Worm (Caenorhabditis elegans) whole organism, mixed stage, embryonic: ENCODE results near the gene T24C4.3.

Experiments used
- elt-1 ChIP-seq: sonication (generic microtip); optimal IDR thresholded peaks from 2 replicates; lab custom pipeline; 2017; ENCODE audit warnings: missing genetic modification characterization, mild to moderate bottlenecking, missing compliant biosample characterization, antibody characterized with exemption, moderate library complexity, borderline replicate concordance; ENCODE audit not compliant: insufficient read depth
- flh-1 ChIP-seq: fragments of 200-800 bp; sonication (Bioruptor generic); optimal IDR thresholded peaks from 2 replicates; lab custom pipeline; 2018; ENCODE audit warnings: mild to moderate bottlenecking, missing genetic modification characterization, moderate library complexity, missing compliant biosample characterization
- lin-32 ChIP-seq: fragments of 200-800 bp; sonication (Bioruptor generic); optimal IDR thresholded peaks from 2 replicates; lab custom pipeline; 2018; ENCODE audit warnings: mild to moderate bottlenecking, missing genetic modification characterization, missing compliant biosample characterization
- lsy-2 ChIP-seq: fragments of 150-350 bp; optimal IDR thresholded peaks from 2 replicates; lab custom pipeline; 2014; ENCODE audit warnings: missing biosample characterization, missing genetic modification characterization
- nhr-12 ChIP-seq: fragments of 150-350 bp; optimal IDR thresholded peaks from 2 replicates; lab custom pipeline; 2014; ENCODE audit warnings: missing biosample characterization, missing genetic modification characterization
- nhr-237 ChIP-seq: fragments of 150-350 bp; optimal IDR thresholded peaks from 2 replicates; lab custom pipeline; 2014; ENCODE audit warnings: missing biosample characterization, missing genetic modification characterization
- nhr-28 ChIP-seq: fragments of 150-350 bp; optimal IDR thresholded peaks from 2 replicates; lab custom pipeline; 2014; ENCODE audit warnings: missing biosample characterization, missing genetic modification characterization
- pha-4 ChIP-seq: fragments of 150-350 bp; optimal IDR thresholded peaks from 2 replicates; lab custom pipeline; 2018; ENCODE audit warnings: missing biosample characterization, missing genetic modification reagents, missing genetic modification characterization
- snpc-4 ChIP-seq: fragments of 150-350 bp; optimal IDR thresholded peaks from 2 replicates; lab custom pipeline; 2014; ENCODE audit warnings: missing biosample characterization, missing genetic modification characterization
- unc-39 ChIP-seq: fragments of 150-350 bp; optimal IDR thresholded peaks from 2 replicates; lab custom pipeline; 2014; ENCODE audit warnings: missing biosample characterization, missing genetic modification characterization
- unc-62 ChIP-seq: fragments of 150-350 bp; optimal IDR thresholded peaks from 2 replicates; lab custom pipeline; 2014; ENCODE audit warnings: missing biosample characterization, missing genetic modification reagents, missing genetic modification characterization
- zip-8 ChIP-seq: fragments of 150-350 bp; optimal IDR thresholded peaks from 2 replicates; lab custom pipeline; 2014; ENCODE audit warnings: missing biosample characterization, missing genetic modification characterization
- ztf-11 ChIP-seq: fragments of 150-350 bp; optimal IDR thresholded peaks from 2 replicates; lab custom pipeline; 2014; ENCODE audit warnings: missing biosample characterization, missing genetic modification characterization

DNA sequence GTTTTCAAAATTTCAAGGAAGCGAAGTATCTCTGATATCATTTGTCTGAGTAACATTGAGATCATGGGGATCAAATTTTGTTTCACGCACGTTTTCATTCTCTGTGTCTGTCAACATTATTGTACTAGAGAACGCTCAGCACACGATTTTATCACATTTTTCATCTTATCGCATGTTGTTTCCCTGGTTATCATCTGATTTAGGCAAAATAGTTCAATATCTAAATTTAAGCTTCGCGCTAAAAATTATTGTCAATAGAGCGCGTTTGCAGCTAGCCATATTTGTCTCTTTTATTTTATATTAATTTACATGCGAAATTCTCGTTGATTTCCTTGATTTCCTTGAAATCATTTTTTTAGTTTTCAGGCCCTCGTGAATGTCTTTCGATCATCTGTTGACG is 26.8 kb downstream of the T24C4.3 start, which contains the start of gene K02F3.2:
- TF ChIP-seq snpc-4 (tag; lab: Kevin White, UChicago) (no peak), nhr-28 (no peak), unc-62 (GFP tag; lab: Kevin White, UChicago) (no peak), lsy-2 (no peak), unc-39 (tag; lab: Kevin White, UChicago) (no peak), nhr-237 (no peak), zip-8 (tag; lab: Kevin White, UChicago) (no peak), flh-1 (GFP tag; lab: Kevin White, UChicago) (no peak), pha-4 (no peak), nhr-12 (no peak), ztf-11 (no peak), elt-1 (tag; lab: Kevin White, UChicago) (peak; percentile 17), lin-32 (GFP tag; lab: Kevin White, UChicago) (no peak)
